Fruit fly (Drosophila melanogaster): Measurements from ENCODE around the gene CG17110.

Gene CG17110

DNA sequence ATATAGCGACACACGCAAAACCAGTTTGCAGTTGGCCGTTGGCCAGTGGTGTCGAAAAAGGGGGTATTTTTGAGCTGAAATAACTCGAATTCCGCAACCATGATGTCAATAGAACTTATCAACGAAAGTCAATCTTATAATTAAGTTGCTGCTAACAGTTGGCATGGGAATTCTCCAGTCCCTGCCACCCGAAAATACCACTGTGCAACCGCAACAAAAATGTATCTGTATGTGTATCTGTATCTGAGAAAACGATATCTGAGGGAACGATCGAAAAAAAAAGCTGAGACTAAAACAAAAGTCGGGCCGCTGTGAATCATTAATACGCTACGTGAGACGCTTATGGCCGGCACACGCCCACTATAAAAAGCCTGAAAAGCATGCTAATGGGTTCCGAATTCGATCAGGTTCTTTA, 45.0 kb upstream of the CG17110 start (continued):
- peak; percentile 37; the same call in 1 of the 3 replicates for TF ChIP-seq otp (GFP tag; IDR thresholded peaks at IDR 0.05)
- TF ChIP-seq Adf1 (GFP tag; IDR thresholded peaks at IDR 0.05) = peak; percentile 28; the same call in 1 of the 2 replicates
- TF ChIP-seq CG2129 (GFP tag; IDR thresholded peaks at IDR 0.05; ENCODE audit: partially characterized antibody) = no peak
- no peak for TF ChIP-seq tll (GFP tag; optimal IDR thresholded peaks at IDR 0.05)
- 0 out of 2 replicates have a peak, but pooled peaks have one; percentile 32 for TF ChIP-seq HLH3B (GFP tag; IDR thresholded peaks at IDR 0.05)
- no peak for TF ChIP-seq wor (GFP tag; IDR thresholded peaks at IDR 0.05)
- TF ChIP-seq trh (GFP tag; optimal IDR thresholded peaks at IDR 0.05) = no peak
- no peak for TF ChIP-seq wek (GFP tag; optimal IDR thresholded peaks at IDR 0.05)
- TF ChIP-seq Antp (GFP tag; optimal IDR thresholded peaks at IDR 0.05) = peak; percentile 52
- TF ChIP-seq cas (GFP tag; IDR thresholded peaks at IDR 0.05) = no peak
- no peak for TF ChIP-seq CG33213 (GFP tag; optimal IDR thresholded peaks at IDR 0.05)
- no peak for TF ChIP-seq CG4328 (GFP tag; optimal IDR thresholded peaks at IDR 0.05)
- TF ChIP-seq lmd (GFP tag; IDR thresholded peaks at IDR 0.05) = peak; percentile 82
- TF ChIP-seq lbe (GFP tag; optimal IDR thresholded peaks at IDR 0.05) = peak; percentile 87
- TF ChIP-seq CG13296 (GFP tag; optimal IDR thresholded peaks at IDR 0.05) = peak; percentile 4
- no peak for TF ChIP-seq CG10431 (GFP tag; optimal IDR thresholded peaks at IDR 0.05)
- TF ChIP-seq CG15696 (tag; optimal IDR thresholded peaks at IDR 0.05) = no peak
- no peak for TF ChIP-seq ATbp (GFP tag; optimal IDR thresholded peaks at IDR 0.05)
- no peak for TF ChIP-seq prd (optimal IDR thresholded peaks at IDR 0.05)
- peak; percentile 61; the same call in 2 of the 3 replicates for TF ChIP-seq prd (GFP tag; IDR thresholded peaks at IDR 0.05)
- no peak for TF ChIP-seq Chrac-16 (GFP tag; optimal IDR thresholded peaks at IDR 0.05)
- TF ChIP-seq kah (GFP tag; optimal IDR thresholded peaks at IDR 0.05) = no peak
- peak; percentile 60 for TF ChIP-seq Meics (GFP tag; optimal IDR thresholded peaks at IDR 0.05)
- no peak for TF ChIP-seq Hand (GFP tag; optimal IDR thresholded peaks at IDR 0.05)
- TF ChIP-seq CG18599 (GFP tag; optimal IDR thresholded peaks at IDR 0.05) = peak; percentile 45
- TF ChIP-seq Atf3 (GFP tag; optimal IDR thresholded peaks at IDR 0.05) = no peak
- TF ChIP-seq CG8359 (GFP tag; optimal IDR thresholded peaks at IDR 0.05; ENCODE audit: borderline replicate concordance) = no peak
- TF ChIP-seq pb (GFP tag; optimal IDR thresholded peaks at IDR 0.05) = peak; percentile 3
- no peak for TF ChIP-seq CG14710 (tag; optimal IDR thresholded peaks at IDR 0.05)
- TF ChIP-seq Eip74EF (GFP tag; optimal IDR thresholded peaks at IDR 0.05) = no peak
- TF ChIP-seq CG15514 (GFP tag; optimal IDR thresholded peaks at IDR 0.05) = peak; percentile 39
- no peak for TF ChIP-seq Opbp (GFP tag; IDR thresholded peaks at IDR 0.05; ENCODE audit: partially characterized antibody)
- TF ChIP-seq pho (GFP tag; optimal IDR thresholded peaks at IDR 0.05) = peak; percentile 47
- 0 out of 2 replicates have a peak, but pooled peaks have one; percentile 45 for TF ChIP-seq ranshi (GFP tag; IDR thresholded peaks at IDR 0.05)
- TF ChIP-seq CG2678 (tag; optimal IDR thresholded peaks at IDR 0.05) = peak; percentile 50
- TF ChIP-seq CG7786 (GFP tag; optimal IDR thresholded peaks at IDR 0.05) = peak; percentile 59
- no peak for TF ChIP-seq ftz-f1 (GFP tag; optimal IDR thresholded peaks at IDR 0.05)
- peak; percentile 61; the same call in 1 of the 3 replicates for TF ChIP-seq CG11695 (GFP tag; IDR thresholded peaks at IDR 0.05)
- peak; percentile 7 to 57 for TF ChIP-seq dpn (GFP tag; optimal IDR thresholded peaks at IDR 0.05)
- peak; percentile 71; the same call in 2 of the 3 replicates for TF ChIP-seq CG11456 (GFP tag; IDR thresholded peaks at IDR 0.05)
- TF ChIP-seq YL-1 (GFP tag; optimal IDR thresholded peaks at IDR 0.05) = no peak
- TF ChIP-seq Kr (GFP tag; optimal IDR thresholded peaks at IDR 0.05) = no peak
- TF ChIP-seq p53 (GFP tag; optimal IDR thresholded peaks at IDR 0.05) = no peak
- peak; percentile 27 for TF ChIP-seq CG13424 (tag; optimal IDR thresholded peaks at IDR 0.05)
- TF ChIP-seq tx (GFP tag; optimal IDR thresholded peaks at IDR 0.05) = peak; percentile 10
- TF ChIP-seq ems (GFP tag; optimal IDR thresholded peaks at IDR 0.05) = no peak
- peak; percentile 25; the same call in 1 of the 2 replicates for TF ChIP-seq stc (GFP tag; IDR thresholded peaks at IDR 0.05)
- no peak for TF ChIP-seq CG8944 (GFP tag; optimal IDR thresholded peaks at IDR 0.05)
- no peak for TF ChIP-seq Lpt (GFP tag; optimal IDR thresholded peaks at IDR 0.05)
- no peak for TF ChIP-seq CG17359 (tag; optimal IDR thresholded peaks at IDR 0.05)

All from whole organism, embryonic.